Worm (Caenorhabditis elegans) whole organism, young adult: ENCODE measurements around the gene lin-18.

Experiments
- B0019.2 ChIP-seq: fragments of 200-800 bp; sonication (Bioruptor generic); conservative IDR thresholded peaks from 2 replicates; pipeline ENCODE4 v1.3.6; 2022; ENCODE audit warnings: missing genetic modification reagents, missing genetic modification characterization, missing compliant biosample characterization
- B0035.1 ChIP-seq: sonication (generic microtip); optimal IDR thresholded peaks from 2 replicates; lab custom pipeline; 2016; ENCODE audit warnings: missing genetic modification characterization, mild to moderate bottlenecking, missing compliant biosample characterization, missing genotype, missing genetic modification reagents
- F10E7.11 ChIP-seq: sonication (generic microtip); optimal IDR thresholded peaks from 2 replicates; lab custom pipeline; 2017; ENCODE audit warnings: mild to moderate bottlenecking, missing genetic modification characterization, moderate library complexity, missing compliant biosample characterization
- F23B12.7 ChIP-seq: sonication (generic microtip); optimal IDR thresholded peaks from 2 replicates; lab custom pipeline; 2017; ENCODE audit warnings: missing genetic modification characterization, mild to moderate bottlenecking, missing compliant biosample characterization, antibody characterized with exemption, moderate library complexity; ENCODE audit not compliant: insufficient read depth
- F33H1.4 ChIP-seq: fragments of 200-800 bp; sonication (Bioruptor generic); IDR thresholded peaks from 2 replicates; pipeline ENCODE4 v1.3.6; 2022; ENCODE audit warnings: missing genetic modification reagents, missing genetic modification characterization, missing compliant biosample characterization
- F37B4.10 ChIP-seq: fragments of 200-800 bp; sonication (Bioruptor generic); IDR thresholded peaks from 2 replicates; pipeline ENCODE4 v1.3.6; 2022; ENCODE audit warnings: missing genetic modification characterization, missing compliant biosample characterization
- F55B11.4 ChIP-seq: sonication (generic microtip); optimal IDR thresholded peaks from 2 replicates; lab custom pipeline; 2016; ENCODE audit warnings: missing compliant biosample characterization, missing genetic modification characterization, borderline replicate concordance; ENCODE audit not compliant: insufficient read depth
- F57A8.1 ChIP-seq: fragments of 200-800 bp; sonication (Bioruptor generic); optimal IDR thresholded peaks from 2 replicates; lab custom pipeline; 2018; ENCODE audit warnings: mild to moderate bottlenecking, missing genetic modification characterization, moderate library complexity, missing compliant biosample characterization
- Y53G8AR.9 ChIP-seq: fragments of 200-800 bp; sonication (Bioruptor generic); conservative IDR thresholded peaks from 2 replicates; pipeline ENCODE4 v1.3.6; 2022; ENCODE audit warnings: missing genetic modification reagents, missing genetic modification characterization, missing compliant biosample characterization
- Y56A3A.18 ChIP-seq: fragments of 200-800 bp; sonication (Bioruptor generic); IDR thresholded peaks from 2 replicates; pipeline ENCODE4 v1.3.6; 2022; ENCODE audit warnings: missing genetic modification reagents, missing genetic modification characterization, missing compliant biosample characterization
- ZK185.1 ChIP-seq: sonication (generic microtip); optimal IDR thresholded peaks from 2 replicates; lab custom pipeline; 2016; ENCODE audit warnings: mild to moderate bottlenecking, missing genetic modification characterization, missing compliant biosample characterization; ENCODE audit not compliant: poor library complexity, severe bottlenecking
- ama-1 ChIP-seq, 3 experiments: fragments of 150-350 bp in 1 of 3; sonication (generic microtip) in 2 of 3; optimal IDR thresholded peaks; 2 replicates each; lab custom pipeline; 2014 to 2018; ENCODE audit warnings: missing biosample characterization in 2 of 3, missing genetic modification characterization in 2 of 3, missing genetic modification reagents in 2 of 3
- atf-7 ChIP-seq: sonication (generic microtip); optimal IDR thresholded peaks from 2 replicates; lab custom pipeline; 2017; ENCODE audit warnings: mild to moderate bottlenecking, missing genetic modification characterization, missing compliant biosample characterization
- attf-3 ChIP-seq: fragments of 200-800 bp; sonication (Bioruptor generic); conservative IDR thresholded peaks from 2 replicates; pipeline ENCODE4 v1.3.6; 2022; ENCODE audit warnings: missing genetic modification reagents, missing genetic modification characterization, missing compliant biosample characterization
- ccch-3 ChIP-seq: fragments of 200-800 bp; sonication (Bioruptor generic); optimal IDR thresholded peaks from 2 replicates; lab custom pipeline; 2018; ENCODE audit warnings: mild to moderate bottlenecking, missing genetic modification characterization, missing compliant biosample characterization
- cebp-1 ChIP-seq, 2 experiments: fragments of 200-800 bp in 1 of 2; sonication (Bioruptor generic) in 1 of 2; sonication (generic microtip) in 1 of 2; IDR thresholded peaks in 1 of 2; optimal IDR thresholded peaks in 1 of 2; 2 replicates each; pipeline versions ENCODE4 v1.3.6 to Lab custom; 2017 to 2022; ENCODE audit warnings: missing compliant biosample characterization in 2 of 2, missing genetic modification characterization in 2 of 2, mild to moderate bottlenecking in 1 of 2, missing genetic modification reagents in 1 of 2, moderate library complexity in 1 of 2
- ceh-79 ChIP-seq: sonication (generic microtip); optimal IDR thresholded peaks from 2 replicates; lab custom pipeline; 2017; ENCODE audit warnings: mild to moderate bottlenecking, missing genetic modification characterization, missing compliant biosample characterization
- chd-7 ChIP-seq: sonication (generic microtip); optimal IDR thresholded peaks from 2 replicates; lab custom pipeline; 2016; ENCODE audit warnings: mild to moderate bottlenecking, missing genetic modification characterization, moderate library complexity, missing compliant biosample characterization
- dpff-1 ChIP-seq: sonication (generic microtip); optimal IDR thresholded peaks from 2 replicates; lab custom pipeline; 2017; ENCODE audit warnings: mild to moderate bottlenecking, missing genetic modification characterization, missing compliant biosample characterization
- dpl-1 ChIP-seq: fragments of 150-350 bp; optimal IDR thresholded peaks from 2 replicates; lab custom pipeline; 2014; ENCODE audit warnings: missing biosample characterization, missing genetic modification reagents, missing genetic modification characterization
- egl-44 ChIP-seq: fragments of 200-800 bp; sonication (Bioruptor generic); IDR thresholded peaks from 2 replicates; pipeline ENCODE4 v1.3.6; 2022; ENCODE audit warnings: missing genetic modification reagents, missing genetic modification characterization, missing compliant biosample characterization
- ekl-4 ChIP-seq: fragments of 200-800 bp; sonication (Bioruptor generic); IDR thresholded peaks from 2 replicates; pipeline ENCODE4 v1.3.6; 2022; ENCODE audit warnings: missing genetic modification reagents, missing genetic modification characterization, missing compliant biosample characterization
- gei-17 ChIP-seq: fragments of 200-800 bp; sonication (Bioruptor generic); optimal IDR thresholded peaks from 2 replicates; lab custom pipeline; 2018; ENCODE audit warnings: mild to moderate bottlenecking, missing genetic modification characterization, missing compliant biosample characterization
- hmg-20 ChIP-seq: fragments of 200-800 bp; sonication (Bioruptor generic); IDR thresholded peaks from 2 replicates; pipeline ENCODE4 v1.3.6; 2022; ENCODE audit warnings: missing genetic modification reagents, missing genetic modification characterization, missing compliant biosample characterization
- lin-26 ChIP-seq: fragments of 200-800 bp; sonication (Bioruptor generic); IDR thresholded peaks from 2 replicates; pipeline ENCODE4 v1.3.6; 2022; ENCODE audit warnings: missing genetic modification reagents, missing genetic modification characterization, missing compliant biosample characterization
- lin-40 ChIP-seq: sonication (generic microtip); optimal IDR thresholded peaks from 2 replicates; lab custom pipeline; 2016; ENCODE audit warnings: missing genetic modification characterization, mild to moderate bottlenecking, missing compliant biosample characterization, missing genotype, missing genetic modification reagents
- lir-1 ChIP-seq: fragments of 200-800 bp; sonication (Bioruptor generic); conservative IDR thresholded peaks from 2 replicates; pipeline ENCODE4 v1.3.6; 2022; ENCODE audit warnings: missing genetic modification reagents, missing genetic modification characterization, missing compliant biosample characterization
- madf-3 ChIP-seq: fragments of 200-800 bp; sonication (Bioruptor generic); IDR thresholded peaks from 2 replicates; pipeline ENCODE4 v1.3.6; 2022; ENCODE audit warnings: missing genetic modification reagents, missing genetic modification characterization, missing compliant biosample characterization
- madf-8 ChIP-seq: fragments of 200-800 bp; sonication (Bioruptor generic); conservative IDR thresholded peaks from 2 replicates; pipeline ENCODE4 v1.3.6; 2022; ENCODE audit warnings: missing genetic modification reagents, missing genetic modification characterization, missing compliant biosample characterization
- mxl-1 ChIP-seq: sonication (generic microtip); optimal IDR thresholded peaks from 2 replicates; lab custom pipeline; 2016; ENCODE audit warnings: missing genetic modification characterization, missing compliant biosample characterization
- nfya-1 ChIP-seq: sonication (generic microtip); optimal IDR thresholded peaks from 2 replicates; lab custom pipeline; 2017; ENCODE audit warnings: antibody characterized with exemption, missing compliant biosample characterization, missing genetic modification characterization, borderline replicate concordance; ENCODE audit not compliant: insufficient read depth
- nfya-2 ChIP-seq: fragments of 200-800 bp; sonication (Bioruptor generic); IDR thresholded peaks from 2 replicates; pipeline ENCODE4 v1.3.6; 2022; ENCODE audit warnings: missing genetic modification reagents, missing genetic modification characterization, missing compliant biosample characterization
- nfyb-1 ChIP-seq: fragments of 200-800 bp; sonication (Bioruptor generic); IDR thresholded peaks from 2 replicates; pipeline ENCODE4 v1.3.6; 2022; ENCODE audit warnings: missing genetic modification reagents, missing genetic modification characterization, missing compliant biosample characterization
- nhr-120 ChIP-seq: fragments of 200-800 bp; sonication (Bioruptor generic); IDR thresholded peaks from 2 replicates; pipeline ENCODE4 v1.3.6; 2022; ENCODE audit warnings: missing genetic modification characterization, missing compliant biosample characterization
- pbrm-1 ChIP-seq: fragments of 200-800 bp; sonication (Bioruptor generic); IDR thresholded peaks from 2 replicates; pipeline ENCODE4 v1.3.6; 2022; ENCODE audit warnings: missing genetic modification reagents, missing genetic modification characterization, missing compliant biosample characterization
- repo-1 ChIP-seq: sonication (generic microtip); optimal IDR thresholded peaks from 2 replicates; lab custom pipeline; 2017; ENCODE audit warnings: mild to moderate bottlenecking, missing genetic modification characterization, missing compliant biosample characterization
- sptf-2 ChIP-seq: fragments of 200-800 bp; sonication (Bioruptor generic); optimal IDR thresholded peaks from 2 replicates; lab custom pipeline; 2018; ENCODE audit warnings: mild to moderate bottlenecking, missing genetic modification characterization, missing compliant biosample characterization
- tbp1 ChIP-seq: fragments of 200-800 bp; sonication (Bioruptor generic); optimal IDR thresholded peaks from 2 replicates; lab custom pipeline; 2018; ENCODE audit warnings: mild to moderate bottlenecking, missing genetic modification characterization, missing compliant biosample characterization
- zfh-2 ChIP-seq: fragments of 200-800 bp; sonication (Bioruptor generic); conservative IDR thresholded peaks from 2 replicates; pipeline ENCODE4 v1.3.6; 2022; ENCODE audit warnings: missing genetic modification reagents, missing genetic modification characterization, missing compliant biosample characterization
- zim-3 ChIP-seq: sonication (generic microtip); optimal IDR thresholded peaks from 2 replicates; lab custom pipeline; 2017; ENCODE audit warnings: mild to moderate bottlenecking, missing genetic modification characterization, moderate library complexity, missing compliant biosample characterization
- ztf-18 ChIP-seq: sonication (generic microtip); optimal IDR thresholded peaks from 2 replicates; lab custom pipeline; 2016; ENCODE audit warnings: missing genotype, mild to moderate bottlenecking, missing genetic modification characterization, missing compliant biosample characterization

The lin-18 gene

DNA sequence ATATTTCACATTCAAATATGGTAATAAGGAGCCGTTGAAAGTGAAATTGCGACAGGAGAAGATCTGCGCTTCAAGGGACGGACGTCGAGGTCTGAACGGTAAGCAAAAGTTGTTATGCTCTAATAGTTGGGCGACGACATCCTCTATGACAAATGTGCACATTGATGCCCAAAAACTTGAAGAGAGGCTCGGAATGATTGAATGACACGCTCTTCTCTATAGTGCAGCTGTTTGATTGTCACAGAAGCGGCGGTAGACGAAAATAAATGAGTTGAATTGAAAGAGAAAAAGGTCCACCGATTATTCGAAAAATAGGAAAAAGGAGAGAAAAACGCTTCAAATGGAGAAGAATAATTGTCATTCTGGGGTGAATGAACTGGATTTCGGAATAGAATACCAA is 869 bp downstream of the lin-18 start (continued):
- no peak for TF ChIP-seq F33H1.4 (GFP tag; lab: Robert Waterston, UW)

- TF ChIP-seq gei-17 (no peak), ztf-18 (tag; lab: Kevin White, UChicago) (no peak), ekl-4 (GFP tag; lab: Robert Waterston, UW) (no peak), attf-3 (no peak), F55B11.4 (tag; lab: Kevin White, UChicago) (no peak), zim-3 (tag; lab: Kevin White, UChicago) (no peak), nfya-1 (tag; lab: Kevin White, UChicago) (no peak), Y53G8AR.9 (GFP tag; lab: Robert Waterston, UW) (no peak), egl-44 (GFP tag; lab: Robert Waterston, UW) (no peak), chd-7 (tag; lab: Kevin White, UChicago) (no peak), repo-1 (no peak)
Observed at ce11 chrX:3960345-3960744, 2.0 kb downstream of the lin-18 start.

DNA sequence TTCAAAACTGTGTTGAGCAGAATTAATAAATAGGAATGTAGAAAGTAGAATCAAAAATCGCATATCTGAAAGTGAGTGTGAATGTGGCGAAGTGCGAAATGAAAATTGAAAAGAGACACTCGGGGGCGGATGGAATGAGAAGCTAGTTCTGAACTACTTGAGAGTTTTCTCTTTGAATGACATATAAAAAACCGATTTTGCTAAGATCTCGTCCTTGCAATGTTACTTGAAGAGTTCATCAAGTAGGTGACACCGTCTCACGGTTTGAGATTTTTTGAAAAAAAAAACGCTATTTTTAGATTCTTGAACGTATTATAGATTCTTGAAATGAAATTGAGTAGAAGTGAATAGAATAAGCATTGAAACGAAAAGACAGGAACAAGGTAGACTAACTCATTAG is 8.0 kb downstream of the lin-18 start, which contains the start of gene C16B8.2:
Gene C16B8.2, minus strand, starts transcription at position 101 of the 400 bp plus-strand sequence.
- TF ChIP-seq dpff-1 (tag; lab: Kevin White, UChicago) (no peak), nfya-1 (tag; lab: Kevin White, UChicago) (no peak), dpl-1 (GFP tag; lab: Kevin White, UChicago) (no peak), nhr-120 (GFP tag; lab: Robert Waterston, UW) (no peak), gei-17 (no peak), B0035.1 (tag; lab: Kevin White, UChicago) (no peak), F37B4.10 (no peak), lin-40 (tag; lab: Kevin White, UChicago) (no peak), lir-1 (no peak), ama-1 (optimal IDR thresholded peaks at IDR 0.05; lab: Kevin White, UChicago) (no peak), ama-1 (GFP tag; optimal IDR thresholded peaks at IDR 0.05; lab: Kevin White, UChicago) (no peak), ccch-3 (no peak), mxl-1 (no peak), atf-7 (no peak), B0019.2 (GFP tag; lab: Robert Waterston, UW) (no peak), madf-8 (GFP tag; lab: Robert Waterston, UW) (no peak), nfya-2 (GFP tag; lab: Robert Waterston, UW) (no peak), ZK185.1 (tag; lab: Kevin White, UChicago) (no peak), tbp1 (GFP tag; lab: Kevin White, UChicago) (no peak)

ce11 chrX:3968209-3968960 is 10.0 kb downstream of the lin-18 start, which contains the start of gene C16B8.3:
C16B8.3 (minus strand) TSS chrX:3968634.
- TF ChIP-seq lin-26 (GFP tag; lab: Robert Waterston, UW) = 0 out of 2 replicates have a peak, but pooled peaks have one; percentile 19
- no peak for TF ChIP-seq ceh-79
- TF ChIP-seq hmg-20 (GFP tag; lab: Robert Waterston, UW) = no peak
- 0 out of 2 replicates have a peak, but pooled peaks have one; percentile 48 for TF ChIP-seq madf-3 (GFP tag; lab: Robert Waterston, UW)
- peak; percentile 42; the same call in 1 of the 2 replicates for TF ChIP-seq nfyb-1 (GFP tag; lab: Robert Waterston, UW)
- 0 out of 2 replicates have a peak, but pooled peaks have one; percentile 9 for TF ChIP-seq pbrm-1 (GFP tag; lab: Robert Waterston, UW)
- no peak for TF ChIP-seq F57A8.1 (GFP tag; lab: Kevin White, UChicago)
- TF ChIP-seq sptf-2 (GFP tag; lab: Kevin White, UChicago) = no peak
- TF ChIP-seq Y53G8AR.9 (GFP tag; lab: Robert Waterston, UW) = 0 out of 2 replicates have a peak, but pooled peaks have one; percentile 45
- no peak for TF ChIP-seq chd-7 (tag; lab: Kevin White, UChicago)
- peak; percentile 62 for TF ChIP-seq F23B12.7 (tag; lab: Kevin White, UChicago)
- no peak for TF ChIP-seq F10E7.11 (tag; lab: Kevin White, UChicago)
- TF ChIP-seq repo-1 = peak; percentile 6
- peak; percentile 58 for TF ChIP-seq zfh-2 (GFP tag; lab: Robert Waterston, UW)
- no peak for TF ChIP-seq tbp1 (GFP tag; lab: Kevin White, UChicago)
- 0 out of 2 replicates have a peak, but pooled peaks have one; percentile 14 for TF ChIP-seq Y56A3A.18
- TF ChIP-seq cebp-1 (GFP tag; IDR thresholded peaks at IDR 0.05; lab: Robert Waterston, UW) = no peak
- peak; percentile 57 for TF ChIP-seq cebp-1 (tag; optimal IDR thresholded peaks at IDR 0.05; lab: Kevin White, UChicago)
- TF ChIP-seq ekl-4 (GFP tag; lab: Robert Waterston, UW) = 0 out of 2 replicates have a peak, but pooled peaks have one; percentile 44
